Worm (Caenorhabditis elegans): ENCODE results near the gene T26H5.8.

DNA sequence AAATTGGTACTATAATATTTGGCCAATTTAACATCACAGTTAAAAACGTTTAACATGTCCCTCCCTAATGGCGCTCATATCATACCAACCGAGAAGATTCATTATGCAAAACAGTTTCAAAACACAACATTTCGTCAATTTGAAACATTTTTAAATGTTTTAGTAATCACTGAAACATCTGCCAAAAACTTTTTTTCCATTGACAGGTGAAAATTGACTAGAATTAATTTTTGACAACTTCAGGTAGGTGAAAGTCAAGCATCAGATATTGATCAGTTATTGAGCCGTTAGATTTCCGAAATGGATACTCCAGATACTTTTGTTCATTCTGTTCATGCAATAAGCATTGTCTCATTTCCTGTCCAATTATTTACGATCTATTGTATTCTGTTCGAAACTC lies 25.6 kb downstream of the T26H5.8 start, which contains the start of gene srh-257:
- no peak for TF ChIP-seq dao-5 (tag; optimal IDR thresholded peaks at IDR 0.05)
- TF ChIP-seq him-1 (tag; optimal IDR thresholded peaks at IDR 0.05), result no peak

Measured in whole organism, L4/young adult.